Fruit fly (Drosophila melanogaster): ENCODE data around the gene CG6865.

dm6 chr3L:18911082-18911481 lies 47.6 kb downstream of the CG6865 start, which contains the start of gene Ir75d:
- TF ChIP-seq Pdp1 (GFP tag; optimal IDR thresholded peaks at IDR 0.05) (no peak), Mrtf (GFP tag; IDR thresholded peaks at IDR 0.05) (no peak), CG5245 (GFP tag; optimal IDR thresholded peaks at IDR 0.05) (no peak), Bteb2 (GFP tag; optimal IDR thresholded peaks at IDR 0.05) (no peak), B-H2 (GFP tag; optimal IDR thresholded peaks at IDR 0.05) (no peak), nerfin-1 (tag; optimal IDR thresholded peaks at IDR 0.05) (no peak), org-1 (GFP tag; optimal IDR thresholded peaks at IDR 0.05) (no peak), abd-A (tag; optimal IDR thresholded peaks at IDR 0.05) (no peak), CG7987 (GFP tag; optimal IDR thresholded peaks at IDR 0.05) (no peak), Dek (tag; optimal IDR thresholded peaks at IDR 0.05) (no peak), CG30431 (GFP tag; optimal IDR thresholded peaks at IDR 0.05) (no peak), Ssrp (tag; optimal IDR thresholded peaks at IDR 0.05) (no peak), odd (GFP tag; optimal IDR thresholded peaks at IDR 0.05) (no peak), Hr39 (optimal IDR thresholded peaks at IDR 0.05) (no peak)
